Worm (Caenorhabditis elegans): ENCODE measurements around the gene scvp-1.

DNA sequence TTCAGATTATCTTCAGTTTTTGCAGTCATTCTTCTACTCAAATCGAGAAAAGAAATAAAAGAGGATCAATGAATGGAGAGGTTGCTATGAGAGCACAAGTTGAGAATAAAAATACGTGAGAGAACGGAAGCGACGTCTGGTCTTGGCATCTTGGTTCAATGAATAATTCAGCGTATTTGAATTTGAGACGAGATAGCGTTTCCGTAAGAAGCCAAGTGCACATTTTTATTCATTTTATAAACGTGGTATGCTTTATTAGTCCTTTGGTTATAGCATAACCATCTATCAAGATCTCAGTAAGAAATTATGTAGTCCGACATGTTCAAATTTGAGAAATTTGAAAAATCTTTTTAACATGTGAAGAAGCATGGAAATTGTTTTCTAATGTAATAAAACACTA is 12.7 kb downstream of the scvp-1 start, which contains the start of gene F58B4.2:
- TF ChIP-seq nhr-12 (tag; optimal IDR thresholded peaks at IDR 0.05) (no peak), egl-27 (tag; optimal IDR thresholded peaks at IDR 0.05) (no peak), lin-13 (GFP tag; optimal IDR thresholded peaks at IDR 0.05) (no peak), ceh-88 (GFP tag; IDR thresholded peaks at IDR 0.05) (no peak)

Data from whole organism, L1 larva.